Worm (Caenorhabditis elegans): ENCODE data around the gene W07G4.5.
A peak's percentile ranks its signal among the peaks of the same experiment; 100 is the strongest.

Gene W07G4.5

ce11 chrV:13047574-13048030 lies at the start of gene W07G4.5:
TSS of gene W07G4.5 (plus strand) at chrV:13047980.
- no peak for TF ChIP-seq dao-5 (tag; optimal IDR thresholded peaks at IDR 0.05)
- TF ChIP-seq him-1 (tag; optimal IDR thresholded peaks at IDR 0.05): no peak
- TF ChIP-seq W03F9.2 (tag; optimal IDR thresholded peaks at IDR 0.05): no peak

ce11 chrV:12999559-12999958 lies 48.2 kb upstream of the W07G4.5 start, which contains the start of gene far-4:
TSS of gene far-4 (minus strand) at chrV:12999659.
- TF ChIP-seq dao-5 (tag; optimal IDR thresholded peaks at IDR 0.05) (no peak), him-1 (tag; optimal IDR thresholded peaks at IDR 0.05) (no peak), W03F9.2 (tag; optimal IDR thresholded peaks at IDR 0.05) (no peak)

- no peak for TF ChIP-seq dao-5 (tag; optimal IDR thresholded peaks at IDR 0.05)
- no peak for TF ChIP-seq W03F9.2 (tag; optimal IDR thresholded peaks at IDR 0.05)
- TF ChIP-seq him-1 (tag; optimal IDR thresholded peaks at IDR 0.05): no peak
Measured at ce11 chrV:13000068-13000467, 47.7 kb upstream of the W07G4.5 start.

- TF ChIP-seq W03F9.2 (tag; optimal IDR thresholded peaks at IDR 0.05) (no peak), him-1 (tag; optimal IDR thresholded peaks at IDR 0.05) (no peak), dao-5 (tag; optimal IDR thresholded peaks at IDR 0.05) (no peak)
Measured at ce11 chrV:13002070-13002469, 45.7 kb upstream of the W07G4.5 start, which contains the start of gene inft-2. TSS of gene inft-2 (plus strand) at chrV:13002317.

- TF ChIP-seq W03F9.2 (tag; optimal IDR thresholded peaks at IDR 0.05): no peak
- peak; percentile 72 for TF ChIP-seq dao-5 (tag; optimal IDR thresholded peaks at IDR 0.05)
- peak; percentile 72 for TF ChIP-seq him-1 (tag; optimal IDR thresholded peaks at IDR 0.05)
Measured at ce11 chrV:13003378-13003777, 44.4 kb upstream of the W07G4.5 start.

- TF ChIP-seq W03F9.2 (tag; optimal IDR thresholded peaks at IDR 0.05): no peak
- no peak for TF ChIP-seq him-1 (tag; optimal IDR thresholded peaks at IDR 0.05)
- TF ChIP-seq dao-5 (tag; optimal IDR thresholded peaks at IDR 0.05): no peak
Measured at ce11 chrV:13004374-13004773, 43.4 kb upstream of the W07G4.5 start.

- no peak for TF ChIP-seq dao-5 (tag; optimal IDR thresholded peaks at IDR 0.05)
- TF ChIP-seq W03F9.2 (tag; optimal IDR thresholded peaks at IDR 0.05): no peak
- TF ChIP-seq him-1 (tag; optimal IDR thresholded peaks at IDR 0.05): no peak
Measured at ce11 chrV:13006754-13007153, 41.0 kb upstream of the W07G4.5 start.

ce11 chrV:13008825-13009224 lies 39.0 kb upstream of the W07G4.5 start, which contains the start of gene F15B9.10:
TSS of gene F15B9.10 (minus strand) at chrV:13008925.
- TF ChIP-seq W03F9.2 (tag; optimal IDR thresholded peaks at IDR 0.05) (no peak), him-1 (tag; optimal IDR thresholded peaks at IDR 0.05) (no peak), dao-5 (tag; optimal IDR thresholded peaks at IDR 0.05) (no peak)

ce11 chrV:13009271-13009670 lies 38.5 kb upstream of the W07G4.5 start:
- TF ChIP-seq him-1 (tag; optimal IDR thresholded peaks at IDR 0.05) (no peak), dao-5 (tag; optimal IDR thresholded peaks at IDR 0.05) (no peak), W03F9.2 (tag; optimal IDR thresholded peaks at IDR 0.05) (no peak)

ce11 chrV:13009843-13010242 lies 37.9 kb upstream of the W07G4.5 start:
- TF ChIP-seq him-1 (tag; optimal IDR thresholded peaks at IDR 0.05): no peak
- no peak for TF ChIP-seq dao-5 (tag; optimal IDR thresholded peaks at IDR 0.05)
- no peak for TF ChIP-seq W03F9.2 (tag; optimal IDR thresholded peaks at IDR 0.05)

ce11 chrV:13011904-13012303 lies 35.9 kb upstream of the W07G4.5 start:
- TF ChIP-seq dao-5 (tag; optimal IDR thresholded peaks at IDR 0.05) (no peak), W03F9.2 (tag; optimal IDR thresholded peaks at IDR 0.05) (no peak), him-1 (tag; optimal IDR thresholded peaks at IDR 0.05) (no peak)

- TF ChIP-seq him-1 (tag; optimal IDR thresholded peaks at IDR 0.05) (no peak), W03F9.2 (tag; optimal IDR thresholded peaks at IDR 0.05) (no peak), dao-5 (tag; optimal IDR thresholded peaks at IDR 0.05) (no peak)
Measured at ce11 chrV:13013158-13013557, 34.6 kb upstream of the W07G4.5 start, which contains the start of gene try-10. TSS of gene try-10 (minus strand) at chrV:13013258.

- no peak for TF ChIP-seq him-1 (tag; optimal IDR thresholded peaks at IDR 0.05)
- no peak for TF ChIP-seq dao-5 (tag; optimal IDR thresholded peaks at IDR 0.05)
- TF ChIP-seq W03F9.2 (tag; optimal IDR thresholded peaks at IDR 0.05): no peak
Measured at ce11 chrV:13013844-13014243, 33.9 kb upstream of the W07G4.5 start, which contains the start of gene F15B9.6. TSS of gene F15B9.6 (plus strand) at chrV:13014144.

- no peak for TF ChIP-seq him-1 (tag; optimal IDR thresholded peaks at IDR 0.05)
- no peak for TF ChIP-seq W03F9.2 (tag; optimal IDR thresholded peaks at IDR 0.05)
- no peak for TF ChIP-seq dao-5 (tag; optimal IDR thresholded peaks at IDR 0.05)
Measured at ce11 chrV:13018233-13018632, 29.5 kb upstream of the W07G4.5 start.

- no peak for TF ChIP-seq W03F9.2 (tag; optimal IDR thresholded peaks at IDR 0.05)
- TF ChIP-seq dao-5 (tag; optimal IDR thresholded peaks at IDR 0.05): no peak
- TF ChIP-seq him-1 (tag; optimal IDR thresholded peaks at IDR 0.05): no peak
Measured at ce11 chrV:13018761-13019160, 29.0 kb upstream of the W07G4.5 start, which contains the start of gene fmi-1. TSS of gene fmi-1 (plus strand) at chrV:13019061.
